Fruit fly (Drosophila melanogaster): ENCODE results near the gene GIIIspla2.

GIIIspla2 gene

dm6 chrX:8114476-8115342 is 42.7 kb upstream of the GIIIspla2 start (continued):
- TF ChIP-seq Sox15 (GFP tag; optimal IDR thresholded peaks at IDR 0.05) (no peak), fkh (GFP tag; optimal IDR thresholded peaks at IDR 0.05) (peak; percentile 37), CG16779 (tag; optimal IDR thresholded peaks at IDR 0.05) (no peak), achi (GFP tag; optimal IDR thresholded peaks at IDR 0.05) (peak; percentile 33), cyc (GFP tag; optimal IDR thresholded peaks at IDR 0.05) (peak; percentile 10), eg (GFP tag; IDR thresholded peaks at IDR 0.05) (peak; percentile 56), CG11902 (GFP tag; optimal IDR thresholded peaks at IDR 0.05) (no peak), dsx (GFP tag; optimal IDR thresholded peaks at IDR 0.05; ENCODE audit: poor library complexity, severe bottlenecking) (no peak), spab (GFP tag; optimal IDR thresholded peaks at IDR 0.05) (no peak), esn (GFP tag; optimal IDR thresholded peaks at IDR 0.05) (peak; percentile 5), CG3032 (tag; optimal IDR thresholded peaks at IDR 0.05) (no peak)

- no peak for TF ChIP-seq CG3919 (GFP tag; optimal IDR thresholded peaks at IDR 0.05)
- no peak for TF ChIP-seq Hr38 (GFP tag; optimal IDR thresholded peaks at IDR 0.05)
- TF ChIP-seq Ets21C (GFP tag; optimal IDR thresholded peaks at IDR 0.05), result no peak
- no peak for TF ChIP-seq lz (GFP tag; optimal IDR thresholded peaks at IDR 0.05)
- no peak for TF ChIP-seq Lpt (GFP tag; optimal IDR thresholded peaks at IDR 0.05)
- TF ChIP-seq fd59A (GFP tag; optimal IDR thresholded peaks at IDR 0.05), result no peak
- TF ChIP-seq CG6163 (GFP tag; IDR thresholded peaks at IDR 0.05), result no peak
- TF ChIP-seq CG9139 (GFP tag; optimal IDR thresholded peaks at IDR 0.05), result no peak
- no peak for TF ChIP-seq esn (GFP tag; optimal IDR thresholded peaks at IDR 0.05)
- TF ChIP-seq achi (GFP tag; optimal IDR thresholded peaks at IDR 0.05), result no peak
- TF ChIP-seq CG11762 (GFP tag; optimal IDR thresholded peaks at IDR 0.05; ENCODE audit: insufficient read depth), result no peak
- no peak for TF ChIP-seq CG8632 (GFP tag; optimal IDR thresholded peaks at IDR 0.05)
- no peak for TF ChIP-seq dac (GFP tag; optimal IDR thresholded peaks at IDR 0.05)
- no peak for TF ChIP-seq spab (GFP tag; optimal IDR thresholded peaks at IDR 0.05)
- no peak for TF ChIP-seq Smox (GFP tag; optimal IDR thresholded peaks at IDR 0.05)
- no peak for TF ChIP-seq CG11902 (GFP tag; optimal IDR thresholded peaks at IDR 0.05)
- TF ChIP-seq pdm3 (GFP tag; optimal IDR thresholded peaks at IDR 0.05), result no peak
- no peak for TF ChIP-seq fd85E (GFP tag; optimal IDR thresholded peaks at IDR 0.05)
- no peak for TF ChIP-seq CG15336 (GFP tag; IDR thresholded peaks at IDR 0.05)
Measured at dm6 chrX:8115343-8115676, 42.1 kb upstream of the GIIIspla2 start.

- TF ChIP-seq Smox (GFP tag; optimal IDR thresholded peaks at IDR 0.05) (no peak), Sox15 (GFP tag; optimal IDR thresholded peaks at IDR 0.05) (no peak), CG16779 (tag; optimal IDR thresholded peaks at IDR 0.05) (peak; percentile 3), CG10669 (GFP tag; optimal IDR thresholded peaks at IDR 0.05) (no peak), esn (GFP tag; optimal IDR thresholded peaks at IDR 0.05) (no peak), Lpt (GFP tag; optimal IDR thresholded peaks at IDR 0.05) (no peak), Eip78C (GFP tag) (peak; percentile 84), CG15336 (GFP tag; IDR thresholded peaks at IDR 0.05) (no peak), net (GFP tag; optimal IDR thresholded peaks at IDR 0.05) (no peak), Ets21C (GFP tag; optimal IDR thresholded peaks at IDR 0.05) (no peak), CG6276 (GFP tag; optimal IDR thresholded peaks at IDR 0.05) (peak; percentile 4), fkh (GFP tag; optimal IDR thresholded peaks at IDR 0.05) (peak; percentile 5)
Measured at dm6 chrX:8115717-8116311, 41.6 kb upstream of the GIIIspla2 start, which contains the start of gene Gclc. Gene Gclc, minus strand, starts transcription at chrX:8116147.

- no peak for TF ChIP-seq salr (GFP tag; optimal IDR thresholded peaks at IDR 0.05)
- no peak for TF ChIP-seq CG3032 (tag; optimal IDR thresholded peaks at IDR 0.05)
Measured at dm6 chrX:8116813-8117212, 40.6 kb upstream of the GIIIspla2 start, which contains the start of gene CG1575. Gene CG1575, plus strand, starts transcription at chrX:8117012.

- TF ChIP-seq fd85E (GFP tag; optimal IDR thresholded peaks at IDR 0.05) (no peak), CG34406 (GFP tag; optimal IDR thresholded peaks at IDR 0.05) (no peak), CG8319 (GFP tag; optimal IDR thresholded peaks at IDR 0.05) (no peak), Eip78C (GFP tag) (peak; percentile 39)
Measured at dm6 chrX:8120939-8121338, 36.5 kb upstream of the GIIIspla2 start, which contains the start of gene CG2260. Gene CG2260, minus strand, starts transcription at chrX:8121147.

Data from whole organism, prepupa.